Fruit fly (Drosophila melanogaster) whole organism, adult: ENCODE data around the gene CG44261.
A peak's percentile ranks its signal among the peaks of the same experiment; 100 is the strongest.

ENCODE experiments used
- CG11617 ChIP-seq: fragments of 200-800 bp; sonication (Bioruptor generic); optimal IDR thresholded peaks from 2 replicates; lab custom pipeline; 2017; ENCODE audit warnings: mild to moderate bottlenecking, missing biosample characterization, missing genetic modification reagents, missing genetic modification characterization
- CG12768 ChIP-seq: fragments of 200-800 bp; sonication (Bioruptor generic); optimal IDR thresholded peaks from 2 replicates; lab custom pipeline; 2017; ENCODE audit warnings: missing biosample characterization, missing genetic modification characterization, mild to moderate bottlenecking, moderate library complexity, missing genetic modification reagents
- CG14711 ChIP-seq: fragments of 200-800 bp; sonication (Bioruptor generic); optimal IDR thresholded peaks from 2 replicates; lab custom pipeline; 2018; ENCODE audit warnings: missing biosample characterization, mild to moderate bottlenecking, missing genetic modification characterization, moderate library complexity
- CG1620 ChIP-seq: fragments of 200-800 bp; sonication (Bioruptor generic); optimal IDR thresholded peaks from 2 replicates; lab custom pipeline; 2016; ENCODE audit warnings: missing biosample characterization, missing genetic modification characterization
- CG33017 ChIP-seq: fragments of 200-800 bp; sonication (Bioruptor generic); optimal IDR thresholded peaks from 2 replicates; lab custom pipeline; 2018; ENCODE audit warnings: missing biosample characterization, mild to moderate bottlenecking, missing genetic modification characterization, moderate library complexity
- CG5204 ChIP-seq: fragments of 200-800 bp; sonication (Bioruptor generic); optimal IDR thresholded peaks from 2 replicates; lab custom pipeline; 2016; ENCODE audit warnings: missing biosample characterization, missing genetic modification characterization
- CG7045 ChIP-seq: fragments of 200-800 bp; sonication (Bioruptor generic); optimal IDR thresholded peaks from 2 replicates; lab custom pipeline; 2017; ENCODE audit warnings: missing biosample characterization, mild to moderate bottlenecking, missing genetic modification characterization
- CG7101 ChIP-seq: fragments of 200-800 bp; sonication (Bioruptor generic); optimal IDR thresholded peaks from 2 replicates; lab custom pipeline; 2018; ENCODE audit warnings: missing biosample characterization, mild to moderate bottlenecking, missing genetic modification characterization, moderate library complexity
- Clk ChIP-seq: fragments of 200-800 bp; sonication (Bioruptor generic); optimal IDR thresholded peaks from 2 replicates; lab custom pipeline; 2017; ENCODE audit warnings: missing biosample characterization, missing genetic modification characterization
- Crg-1 ChIP-seq: fragments of 200-800 bp; sonication (Bioruptor generic); optimal IDR thresholded peaks from 2 replicates; lab custom pipeline; 2016; ENCODE audit warnings: missing biosample characterization, missing genetic modification characterization
- Hr96 ChIP-seq: fragments of 200-800 bp; sonication (Bioruptor generic); optimal IDR thresholded peaks from 2 replicates; lab custom pipeline; 2016; ENCODE audit warnings: missing biosample characterization, missing genetic modification characterization
- Mnt ChIP-seq: fragments of 200-800 bp; sonication (Bioruptor generic); optimal IDR thresholded peaks from 2 replicates; lab custom pipeline; 2016; ENCODE audit warnings: missing biosample characterization, mild to moderate bottlenecking, missing genetic modification characterization
- bab1 ChIP-seq: fragments of 200-800 bp; sonication (Bioruptor generic); optimal IDR thresholded peaks from 3 replicates; lab custom pipeline; 2019; ENCODE audit warnings: missing biosample characterization, mild to moderate bottlenecking, missing genetic modification characterization, moderate library complexity
- cic ChIP-seq: fragments of 200-800 bp; sonication (Bioruptor generic); optimal IDR thresholded peaks from 2 replicates; lab custom pipeline; 2017; ENCODE audit warnings: missing biosample characterization, mild to moderate bottlenecking, missing genetic modification characterization, moderate library complexity
- cnc ChIP-seq, 2 experiments: fragments of >200 bp; optimal IDR thresholded peaks; 2 replicates each; lab custom pipeline; 2017
- kay ChIP-seq: fragments of 200-800 bp; sonication (Bioruptor generic); peaks from one replicate; lab custom pipeline; 2016; ENCODE audit warnings: missing biosample characterization, missing genetic modification characterization, borderline replicate concordance
- ovo ChIP-seq: fragments of 200-800 bp; sonication (Bioruptor generic); optimal IDR thresholded peaks from 2 replicates; lab custom pipeline; 2016; ENCODE audit warnings: missing biosample characterization, missing genetic modification characterization
- pad ChIP-seq: fragments of 200-800 bp; sonication (Bioruptor generic); optimal IDR thresholded peaks from 3 replicates; lab custom pipeline; 2017; ENCODE audit warnings: missing biosample characterization, missing genetic modification characterization, mild to moderate bottlenecking, moderate library complexity, missing genetic modification reagents
- tj ChIP-seq: fragments of 200-800 bp; sonication (Bioruptor generic); optimal IDR thresholded peaks from 3 replicates; lab custom pipeline; 2017; ENCODE audit warnings: missing biosample characterization, mild to moderate bottlenecking, missing genetic modification characterization, moderate library complexity
- toe ChIP-seq: fragments of 200-800 bp; sonication (Bioruptor generic); optimal IDR thresholded peaks from 2 replicates; lab custom pipeline; 2016; ENCODE audit warnings: missing biosample characterization, missing genetic modification characterization

Gene CG44261

DNA sequence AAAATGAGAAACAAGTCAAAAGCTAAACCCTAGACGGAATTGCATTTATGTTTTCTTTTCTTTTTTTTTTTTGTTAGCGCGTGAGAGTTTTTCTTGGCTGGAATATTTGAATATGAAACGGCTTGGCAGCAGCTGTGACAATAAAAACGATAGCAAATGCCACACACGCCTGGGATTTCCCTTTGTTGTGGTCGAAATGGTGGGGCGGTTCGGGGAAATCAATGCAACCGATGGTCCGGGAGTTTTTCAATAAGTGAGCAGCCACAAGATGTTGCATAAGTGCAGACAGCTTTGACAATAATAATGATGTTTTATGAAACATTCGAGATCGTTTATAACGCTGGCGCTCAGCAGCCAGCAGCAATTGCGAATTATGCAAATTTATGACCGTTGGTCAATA, 31.2 kb downstream of the CG44261 start:
- TF ChIP-seq CG7101 (no peak), ovo (GFP tag; lab: Kevin White, UChicago) (no peak), cnc (optimal IDR thresholded peaks at IDR 0.05; lab: Kevin White, UChicago) (no peak), toe (no peak), Mnt (GFP tag; lab: Kevin White, UChicago) (no peak), CG5204 (GFP tag; lab: Kevin White, UChicago) (no peak), tj (GFP tag; lab: Kevin White, UChicago) (no peak), pad (GFP tag; lab: Kevin White, UChicago) (no peak), Hr96 (GFP tag; lab: Kevin White, UChicago) (no peak), CG33017 (tag; lab: Kevin White, UChicago) (no peak), CG7045 (GFP tag; lab: Kevin White, UChicago) (no peak), CG12768 (GFP tag; lab: Kevin White, UChicago) (no peak), kay (GFP tag; lab: Kevin White, UChicago) (no peak), CG1620 (GFP tag; lab: Kevin White, UChicago) (no peak), bab1 (GFP tag; lab: Kevin White, UChicago) (no peak), Crg-1 (no peak), cic (GFP tag; lab: Kevin White, UChicago) (no peak), Clk (GFP tag; lab: Kevin White, UChicago) (no peak), CG11617 (GFP tag; lab: Kevin White, UChicago) (no peak), CG14711 (tag; lab: Kevin White, UChicago) (no peak)

DNA sequence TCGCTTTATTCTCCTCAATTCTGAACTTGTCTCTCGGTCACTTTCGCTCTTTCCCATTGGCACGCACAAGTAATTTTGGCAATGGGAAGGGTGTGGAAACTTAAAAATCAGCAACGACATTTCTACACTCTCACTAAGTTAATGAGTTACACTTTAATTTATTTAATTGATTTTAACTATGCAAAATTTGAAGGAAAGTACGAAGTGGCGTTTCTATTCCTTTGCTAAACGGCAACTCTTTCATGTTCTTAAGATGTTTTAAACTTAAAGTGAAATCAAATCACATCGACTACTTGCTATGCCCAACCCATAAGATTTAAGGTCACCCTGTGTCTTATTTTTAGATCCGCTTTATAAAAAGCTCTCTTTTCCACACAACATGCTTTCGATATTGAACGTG, 37.6 kb downstream of the CG44261 start:
- TF ChIP-seq kay (GFP tag; lab: Kevin White, UChicago) (peak; percentile 79), tj (GFP tag; lab: Kevin White, UChicago) (no peak), CG11617 (GFP tag; lab: Kevin White, UChicago) (peak; percentile 23), CG7101 (no peak), Mnt (GFP tag; lab: Kevin White, UChicago) (no peak), Crg-1 (no peak), CG1620 (GFP tag; lab: Kevin White, UChicago) (no peak), CG7045 (GFP tag; lab: Kevin White, UChicago) (no peak), cic (GFP tag; lab: Kevin White, UChicago) (no peak), ovo (GFP tag; lab: Kevin White, UChicago) (no peak), CG14711 (tag; lab: Kevin White, UChicago) (no peak)

dm6 chr3R:9365893-9366500, 42.0 kb downstream of the CG44261 start:
- TF ChIP-seq Clk (GFP tag; lab: Kevin White, UChicago) = no peak
- TF ChIP-seq kay (GFP tag; lab: Kevin White, UChicago) = peak; percentile 95
- TF ChIP-seq Crg-1 = no peak

DNA sequence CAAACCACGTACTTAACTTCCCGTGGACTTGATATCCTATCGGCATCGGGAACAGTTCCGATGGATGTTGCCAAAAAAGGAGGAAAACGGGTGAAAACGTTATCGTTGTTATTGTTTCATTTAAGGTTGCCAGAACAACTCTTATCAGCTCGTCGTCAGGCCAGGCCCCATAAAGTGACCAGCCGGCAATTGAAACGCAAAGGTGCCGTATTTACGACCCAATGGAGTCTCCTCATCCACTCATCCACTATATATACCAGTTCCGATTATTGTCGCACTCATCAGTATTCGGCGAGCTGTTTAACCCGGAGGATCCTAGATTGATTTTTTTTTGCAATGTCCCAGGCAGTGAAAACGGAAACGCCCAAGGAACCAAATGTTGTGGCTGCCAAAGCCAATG, 42.8 kb downstream of the CG44261 start, which contains the start of gene Srr:
Gene Srr (plus strand): TSS at position 278 of the 400 bp plus-strand sequence.
- no peak for TF ChIP-seq CG1620 (GFP tag; lab: Kevin White, UChicago)
- peak; percentile 6 for TF ChIP-seq tj (GFP tag; lab: Kevin White, UChicago)

DNA sequence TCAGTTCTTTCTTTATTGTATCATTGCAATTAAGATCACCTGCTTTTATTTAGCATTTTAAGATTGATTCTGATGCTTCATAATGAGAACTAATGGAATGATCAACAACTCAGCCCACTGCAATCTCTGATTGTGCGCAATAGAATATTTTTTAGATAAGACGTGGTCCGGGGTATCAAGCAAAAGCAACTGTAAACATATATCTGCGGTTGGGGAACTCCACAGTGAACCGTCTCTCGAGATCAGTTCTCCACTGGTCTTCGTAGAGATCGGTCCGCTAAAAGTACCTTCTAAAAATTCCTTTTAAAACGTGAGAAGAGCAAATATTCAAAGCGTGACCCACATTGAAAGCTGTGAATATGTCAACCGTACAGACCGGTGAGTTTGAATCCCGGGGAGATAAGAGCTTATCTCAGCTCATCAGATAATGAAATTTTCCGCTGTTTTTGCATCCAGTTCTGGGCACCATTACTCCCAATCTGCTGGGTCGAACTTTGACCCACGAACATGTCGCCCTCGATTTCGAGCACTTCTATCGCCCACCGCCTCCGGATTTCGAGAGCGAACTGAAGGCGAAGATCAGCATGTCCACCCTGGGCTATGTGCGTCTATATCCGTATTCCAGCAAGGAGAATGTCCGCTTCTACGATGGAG, 44.8 kb downstream of the CG44261 start, which contains the start of gene CG18473:
Gene CG18473 (plus strand): TSS at position 240 of the 654 bp plus-strand sequence.
- TF ChIP-seq ovo (GFP tag; lab: Kevin White, UChicago) (no peak), kay (GFP tag; lab: Kevin White, UChicago) (peak; percentile 9), CG33017 (tag; lab: Kevin White, UChicago) (no peak), CG5204 (GFP tag; lab: Kevin White, UChicago) (no peak), cic (GFP tag; lab: Kevin White, UChicago) (no peak)

dm6 chr3R:9359393-9359792, 48.6 kb downstream of the CG44261 start:
- no peak for TF ChIP-seq ovo (GFP tag; lab: Kevin White, UChicago)
- no peak for TF ChIP-seq Crg-1
- TF ChIP-seq cnc (optimal IDR thresholded peaks at IDR 0.05; lab: Kevin White, UChicago) = no peak
- TF ChIP-seq CG11617 (GFP tag; lab: Kevin White, UChicago) = no peak
- TF ChIP-seq CG14711 (tag; lab: Kevin White, UChicago) = no peak
- no peak for TF ChIP-seq bab1 (GFP tag; lab: Kevin White, UChicago)
- no peak for TF ChIP-seq CG1620 (GFP tag; lab: Kevin White, UChicago)
- TF ChIP-seq kay (GFP tag; lab: Kevin White, UChicago) = no peak
- TF ChIP-seq toe = no peak
- no peak for TF ChIP-seq cic (GFP tag; lab: Kevin White, UChicago)
